Fruit fly (Drosophila melanogaster) whole organism, wandering third instar larva: Measurements from ENCODE around the gene CG43169.

Source experiments
- Dfd ChIP-seq: fragments of >200 bp; optimal IDR thresholded peaks from 2 replicates; lab custom pipeline; 2017; ENCODE audit warnings: missing biosample characterization, missing genetic modification characterization
- Dif ChIP-seq: fragments of 200-275, 200-300 bp; sonication (Bioruptor generic); optimal IDR thresholded peaks from 2 replicates; lab custom pipeline; 2018; ENCODE audit warnings: missing biosample characterization, missing genetic modification characterization; ENCODE audit not compliant: partially characterized antibody
- GATAd ChIP-seq: sonication (Bioruptor generic); optimal IDR thresholded peaks from 2 replicates; lab custom pipeline; 2016; ENCODE audit warnings: missing biosample characterization, missing genetic modification characterization
- Myc ChIP-seq: fragments of >200 bp; optimal IDR thresholded peaks from 2 replicates; lab custom pipeline; 2017
- br ChIP-seq: fragments of 200-800 bp; sonication (Bioruptor generic); optimal IDR thresholded peaks from 2 replicates; lab custom pipeline; 2016; ENCODE audit warnings: missing biosample characterization, missing genetic modification characterization
- dl ChIP-seq, 2 experiments: fragments of 175-275, 200-275 bp in 1 of 2; fragments of 200-275 bp in 1 of 2; sonication (Bioruptor generic); optimal IDR thresholded peaks; lab custom pipeline; 2018; ENCODE audit warnings: mild to moderate bottlenecking in 2 of 2, missing biosample characterization in 2 of 2, missing genetic modification characterization in 2 of 2, moderate library complexity in 2 of 2; ENCODE audit not compliant: partially characterized antibody in 2 of 2, insufficient read depth in 1 of 2
- ey ChIP-seq: fragments of 200-800 bp; sonication (Bioruptor generic); optimal IDR thresholded peaks from 2 replicates; lab custom pipeline; 2016; ENCODE audit warnings: missing biosample characterization, missing genetic modification characterization
- foxo ChIP-seq, 2 experiments: fragments of 200-800 bp; sonication (Bioruptor generic); optimal IDR thresholded peaks; 2 replicates in 1 of 2; 3 replicates in 1 of 2; lab custom pipeline; 2016 to 2017; ENCODE audit warnings: missing biosample characterization in 2 of 2, missing genetic modification characterization in 2 of 2
- fru ChIP-seq: fragments of 200-800 bp; sonication (Bioruptor generic); optimal IDR thresholded peaks from 3 replicates; lab custom pipeline; 2016; ENCODE audit warnings: missing biosample characterization, mild to moderate bottlenecking, missing genetic modification characterization
- pan ChIP-seq: fragments of >200 bp; optimal IDR thresholded peaks from 2 replicates; lab custom pipeline; 2017
- psq ChIP-seq: fragments of 200-800 bp; sonication (Bioruptor generic); optimal IDR thresholded peaks from 3 replicates; lab custom pipeline; 2017; ENCODE audit warnings: missing biosample characterization, mild to moderate bottlenecking, missing genetic modification characterization, moderate library complexity
- tai ChIP-seq: sonication (Bioruptor generic); optimal IDR thresholded peaks from 2 replicates; lab custom pipeline; 2016; ENCODE audit warnings: missing biosample characterization, missing genetic modification characterization
- usp ChIP-seq: fragments of >200 bp; optimal IDR thresholded peaks from 2 replicates; lab custom pipeline; 2017; ENCODE audit warnings: missing biosample characterization, missing genetic modification characterization

- TF ChIP-seq Myc (lab: Kevin White, UChicago) (no peak), tai (GFP tag; lab: Kevin White, UChicago) (no peak), pan (no peak), dl (GFP tag; optimal IDR thresholded peaks at IDR 0.05; lab: Kevin White, UChicago; ENCODE audit: insufficient read depth in 1 of 2, partially characterized antibody in 2 of 2) (no peak), foxo (GFP tag; optimal IDR thresholded peaks at IDR 0.05; lab: Kevin White, UChicago) (no peak), psq (GFP tag; lab: Kevin White, UChicago) (no peak), usp (GFP tag; lab: Kevin White, UChicago) (no peak), Dif (GFP tag; lab: Kevin White, UChicago) (no peak), Dfd (GFP tag; lab: Kevin White, UChicago) (no peak), ey (GFP tag; lab: Kevin White, UChicago) (no peak), br (GFP tag; lab: Kevin White, UChicago) (no peak), fru (GFP tag; lab: Kevin White, UChicago) (no peak), GATAd (GFP tag; lab: Kevin White, UChicago) (no peak)
These were observed 17.4 kb downstream of the CG43169 start for dm6 chr3L:8871017-8871416.
